Worm (Caenorhabditis elegans) whole organism, late embryonic: ENCODE data around the gene glct-6.

Experiments
- ama-1 ChIP-seq: fragments of 150-350 bp; optimal IDR thresholded peaks from 2 replicates; lab custom pipeline; 2014
- pha-4 ChIP-seq: fragments of 150-350 bp; optimal IDR thresholded peaks from 2 replicates; lab custom pipeline; 2018; ENCODE audit warnings: missing biosample characterization, missing genetic modification reagents, missing genetic modification characterization

DNA sequence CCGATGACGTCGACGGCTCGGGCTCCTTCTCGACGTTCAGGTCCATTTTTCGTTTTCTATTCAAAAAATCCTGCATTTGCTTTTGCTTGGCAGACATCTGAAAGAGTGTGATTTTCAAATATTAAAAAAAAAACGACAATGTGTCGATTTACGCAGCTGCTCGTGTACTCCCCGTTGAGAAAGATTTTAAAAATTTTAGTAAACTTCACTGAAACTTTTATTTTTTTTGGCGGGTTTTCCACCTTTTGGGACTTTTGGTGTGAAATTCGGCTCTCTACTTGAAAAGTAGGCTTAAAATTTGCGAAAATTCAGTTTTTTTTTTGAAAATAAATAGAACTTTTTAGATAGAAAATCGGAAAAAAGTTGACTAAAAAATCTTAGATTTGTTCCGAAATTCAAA, 23.1 kb downstream of the glct-6 start, which contains the start of gene M02B7.7:
- TF ChIP-seq ama-1, result no peak
- no peak for TF ChIP-seq pha-4 (tag; lab: Kevin White, UChicago)
